Fruit fly (Drosophila melanogaster) whole organism, embryonic: Measurements from ENCODE around the gene CG31776.

Experiments used
- BtbVII ChIP-seq: fragments of 200-800 bp; sonication (Bioruptor generic); optimal IDR thresholded peaks from 3 replicates; lab custom pipeline; 2017; ENCODE audit warnings: missing biosample characterization, mild to moderate bottlenecking, missing genetic modification characterization
- CG11456 ChIP-seq: fragments of 200-800 bp; sonication (Bioruptor generic); IDR thresholded peaks from 3 replicates; pipeline ENCODE4 v1.3.6; 2022; ENCODE audit warnings: missing biosample characterization, missing genetic modification characterization
- CG2116 ChIP-seq: fragments of 200-800 bp; sonication (Bioruptor generic); optimal IDR thresholded peaks from 3 replicates; lab custom pipeline; 2018; ENCODE audit warnings: missing biosample characterization, mild to moderate bottlenecking, missing genetic modification characterization
- da ChIP-seq: fragments of 200-800 bp; sonication (Bioruptor generic); optimal IDR thresholded peaks from 2 replicates; lab custom pipeline; 2016; ENCODE audit warnings: missing biosample characterization, missing genetic modification characterization
- hbn ChIP-seq: fragments of 200-800 bp; sonication (Bioruptor generic); IDR thresholded peaks from 2 replicates; pipeline ENCODE4 v1.3.6; 2022; ENCODE audit warnings: missing biosample characterization, missing genetic modification characterization; ENCODE audit not compliant: partially characterized antibody
- klu ChIP-seq: fragments of 200-800 bp; sonication (Bioruptor generic); IDR thresholded peaks from 2 replicates; pipeline ENCODE4 v1.3.6; 2022; ENCODE audit warnings: missing biosample characterization, missing genetic modification characterization
- lilli ChIP-seq: fragments of 200-800 bp; sonication (Bioruptor generic); optimal IDR thresholded peaks from 3 replicates; lab custom pipeline; 2016; ENCODE audit warnings: missing biosample characterization, missing genetic modification characterization
- wek ChIP-seq: fragments of 200-800 bp; sonication (Bioruptor generic); optimal IDR thresholded peaks from 3 replicates; lab custom pipeline; 2018; ENCODE audit warnings: missing biosample characterization, mild to moderate bottlenecking, missing genetic modification characterization, moderate library complexity

- TF ChIP-seq wek (no peak), CG11456 (GFP tag; lab: Robert Waterston, UW) (no peak), CG2116 (GFP tag; lab: Kevin White, UChicago) (no peak), BtbVII (GFP tag; lab: Kevin White, UChicago) (no peak), hbn (GFP tag; lab: Robert Waterston, UW) (no peak), lilli (GFP tag; lab: Kevin White, UChicago) (no peak), da (GFP tag; lab: Kevin White, UChicago) (no peak), klu (GFP tag; lab: Robert Waterston, UW) (no peak)
Measured at dm6 chr2L:3475168-3475567, 5.2 kb downstream of the CG31776 start.
